Fruit fly (Drosophila melanogaster) whole organism, adult: ENCODE results near the gene CG32102.

Experiments
- CG11617 ChIP-seq: fragments of 200-800 bp; sonication (Bioruptor generic); optimal IDR thresholded peaks from 2 replicates; lab custom pipeline; 2017; ENCODE audit warnings: mild to moderate bottlenecking, missing biosample characterization, missing genetic modification reagents, missing genetic modification characterization
- CG12768 ChIP-seq: fragments of 200-800 bp; sonication (Bioruptor generic); optimal IDR thresholded peaks from 2 replicates; lab custom pipeline; 2017; ENCODE audit warnings: missing biosample characterization, missing genetic modification characterization, mild to moderate bottlenecking, moderate library complexity, missing genetic modification reagents
- CG14711 ChIP-seq: fragments of 200-800 bp; sonication (Bioruptor generic); optimal IDR thresholded peaks from 2 replicates; lab custom pipeline; 2018; ENCODE audit warnings: missing biosample characterization, mild to moderate bottlenecking, missing genetic modification characterization, moderate library complexity
- CG1620 ChIP-seq: fragments of 200-800 bp; sonication (Bioruptor generic); optimal IDR thresholded peaks from 2 replicates; lab custom pipeline; 2016; ENCODE audit warnings: missing biosample characterization, missing genetic modification characterization
- CG33017 ChIP-seq: fragments of 200-800 bp; sonication (Bioruptor generic); optimal IDR thresholded peaks from 2 replicates; lab custom pipeline; 2018; ENCODE audit warnings: missing biosample characterization, mild to moderate bottlenecking, missing genetic modification characterization, moderate library complexity
- CG5204 ChIP-seq: fragments of 200-800 bp; sonication (Bioruptor generic); optimal IDR thresholded peaks from 2 replicates; lab custom pipeline; 2016; ENCODE audit warnings: missing biosample characterization, missing genetic modification characterization
- CG7045 ChIP-seq: fragments of 200-800 bp; sonication (Bioruptor generic); optimal IDR thresholded peaks from 2 replicates; lab custom pipeline; 2017; ENCODE audit warnings: missing biosample characterization, mild to moderate bottlenecking, missing genetic modification characterization
- CG7101 ChIP-seq: fragments of 200-800 bp; sonication (Bioruptor generic); optimal IDR thresholded peaks from 2 replicates; lab custom pipeline; 2018; ENCODE audit warnings: missing biosample characterization, mild to moderate bottlenecking, missing genetic modification characterization, moderate library complexity
- Clk ChIP-seq: fragments of 200-800 bp; sonication (Bioruptor generic); optimal IDR thresholded peaks from 2 replicates; lab custom pipeline; 2017; ENCODE audit warnings: missing biosample characterization, missing genetic modification characterization
- Crg-1 ChIP-seq: fragments of 200-800 bp; sonication (Bioruptor generic); optimal IDR thresholded peaks from 2 replicates; lab custom pipeline; 2016; ENCODE audit warnings: missing biosample characterization, missing genetic modification characterization
- Hr96 ChIP-seq: fragments of 200-800 bp; sonication (Bioruptor generic); optimal IDR thresholded peaks from 2 replicates; lab custom pipeline; 2016; ENCODE audit warnings: missing biosample characterization, missing genetic modification characterization
- Mnt ChIP-seq: fragments of 200-800 bp; sonication (Bioruptor generic); optimal IDR thresholded peaks from 2 replicates; lab custom pipeline; 2016; ENCODE audit warnings: missing biosample characterization, mild to moderate bottlenecking, missing genetic modification characterization
- bab1 ChIP-seq: fragments of 200-800 bp; sonication (Bioruptor generic); optimal IDR thresholded peaks from 3 replicates; lab custom pipeline; 2019; ENCODE audit warnings: missing biosample characterization, mild to moderate bottlenecking, missing genetic modification characterization, moderate library complexity
- cic ChIP-seq: fragments of 200-800 bp; sonication (Bioruptor generic); optimal IDR thresholded peaks from 2 replicates; lab custom pipeline; 2017; ENCODE audit warnings: missing biosample characterization, mild to moderate bottlenecking, missing genetic modification characterization, moderate library complexity
- cnc ChIP-seq, 2 experiments: fragments of >200 bp; optimal IDR thresholded peaks; 2 replicates each; lab custom pipeline; 2017
- kay ChIP-seq: fragments of 200-800 bp; sonication (Bioruptor generic); peaks from one replicate; lab custom pipeline; 2016; ENCODE audit warnings: missing biosample characterization, missing genetic modification characterization, borderline replicate concordance
- ovo ChIP-seq: fragments of 200-800 bp; sonication (Bioruptor generic); optimal IDR thresholded peaks from 2 replicates; lab custom pipeline; 2016; ENCODE audit warnings: missing biosample characterization, missing genetic modification characterization
- pad ChIP-seq: fragments of 200-800 bp; sonication (Bioruptor generic); optimal IDR thresholded peaks from 3 replicates; lab custom pipeline; 2017; ENCODE audit warnings: missing biosample characterization, missing genetic modification characterization, mild to moderate bottlenecking, moderate library complexity, missing genetic modification reagents
- tj ChIP-seq: fragments of 200-800 bp; sonication (Bioruptor generic); optimal IDR thresholded peaks from 3 replicates; lab custom pipeline; 2017; ENCODE audit warnings: missing biosample characterization, mild to moderate bottlenecking, missing genetic modification characterization, moderate library complexity
- toe ChIP-seq: fragments of 200-800 bp; sonication (Bioruptor generic); optimal IDR thresholded peaks from 2 replicates; lab custom pipeline; 2016; ENCODE audit warnings: missing biosample characterization, missing genetic modification characterization

CG32102 gene

DNA sequence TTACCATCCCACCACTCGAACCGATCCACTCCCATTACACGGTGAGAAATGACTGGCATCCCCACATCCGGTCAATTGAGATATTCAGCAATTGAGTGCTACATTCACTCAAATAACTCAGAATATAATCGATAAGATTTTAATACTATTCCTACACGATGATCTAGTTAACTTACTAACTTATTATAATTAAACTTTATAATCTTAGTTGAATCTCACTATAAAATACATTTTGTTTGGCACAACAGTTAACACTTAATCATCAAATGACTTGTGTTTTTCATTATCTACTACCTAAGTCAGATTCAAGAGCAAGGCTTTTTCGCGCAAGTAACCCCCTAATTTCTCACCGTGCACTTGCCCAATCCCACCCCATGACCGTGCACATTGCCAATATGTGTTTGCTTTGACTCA is 25.7 kb upstream of the CG32102 start:
- TF ChIP-seq CG12768 (no peak), Clk (GFP tag; lab: Kevin White, UChicago) (no peak), CG5204 (GFP tag; lab: Kevin White, UChicago) (peak; percentile 27), CG1620 (no peak)

DNA sequence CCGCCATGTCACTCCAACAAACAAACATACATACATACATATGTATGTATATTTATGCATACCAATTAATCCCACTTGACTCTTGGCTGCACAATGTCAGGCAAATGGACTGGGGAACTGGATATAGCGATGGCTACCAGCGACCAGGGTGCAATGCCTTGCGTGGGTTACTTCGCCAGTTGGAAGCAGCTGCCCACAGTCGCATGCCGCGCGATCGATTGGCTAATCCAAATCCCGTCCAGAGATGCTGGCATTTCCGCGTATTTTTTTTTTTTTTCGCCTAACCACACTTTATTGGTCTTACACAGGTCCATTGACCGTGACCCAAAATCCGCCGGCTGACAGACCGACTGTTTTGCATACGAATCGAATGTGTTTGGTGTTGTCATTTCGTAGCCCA is 24.7 kb upstream of the CG32102 start:
- TF ChIP-seq Crg-1 (GFP tag; lab: Kevin White, UChicago) (no peak), CG12768 (no peak), tj (GFP tag; lab: Kevin White, UChicago) (no peak), ovo (no peak), Mnt (GFP tag; lab: Kevin White, UChicago) (no peak), Hr96 (GFP tag; lab: Kevin White, UChicago) (no peak), CG14711 (tag; lab: Kevin White, UChicago) (no peak), CG7101 (tag; lab: Kevin White, UChicago) (no peak), kay (GFP tag; lab: Kevin White, UChicago) (no peak), cnc (optimal IDR thresholded peaks at IDR 0.05; lab: Kevin White, UChicago) (no peak), Clk (GFP tag; lab: Kevin White, UChicago) (no peak), CG33017 (tag; lab: Kevin White, UChicago) (no peak), pad (GFP tag; lab: Kevin White, UChicago) (no peak), toe (GFP tag; lab: Kevin White, UChicago) (no peak), bab1 (GFP tag; lab: Kevin White, UChicago) (no peak), CG5204 (GFP tag; lab: Kevin White, UChicago) (no peak)

DNA sequence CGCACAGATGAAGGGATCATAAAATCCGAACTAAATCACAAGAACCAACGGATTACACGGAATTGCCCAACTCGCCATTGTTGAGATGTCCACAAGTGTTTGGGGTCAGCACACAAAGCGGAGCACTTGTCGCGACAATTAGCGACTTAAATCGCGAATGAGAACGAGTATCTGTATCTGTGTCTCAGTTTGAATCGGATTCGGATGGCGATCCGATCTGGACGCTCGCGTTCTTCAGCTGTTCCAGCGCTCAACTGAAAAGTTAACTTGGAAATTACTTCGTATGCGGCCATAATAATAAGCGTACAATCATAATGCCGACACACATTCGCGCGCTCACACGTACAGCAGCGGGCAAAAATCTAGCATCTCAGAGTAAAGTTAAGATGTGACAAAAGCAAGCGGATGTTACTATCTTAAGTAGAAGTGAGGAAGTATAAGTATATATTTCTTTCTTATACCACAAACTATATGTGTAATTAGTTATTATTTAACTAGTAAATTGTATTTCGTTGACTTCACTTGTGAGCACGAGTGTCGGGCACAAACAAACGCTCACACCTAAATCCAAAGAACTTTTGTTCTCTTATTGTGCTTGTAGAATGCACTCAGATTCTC is 20.9 kb upstream of the CG32102 start, which contains the start of gene CG10660:
TSS of gene CG10660 (minus strand) at position 259 of the 618 bp plus-strand sequence.
- TF ChIP-seq CG33017 (tag; lab: Kevin White, UChicago) (peak; percentile 96), cic (GFP tag; lab: Kevin White, UChicago) (peak; percentile 47), cnc (optimal IDR thresholded peaks at IDR 0.05; lab: Kevin White, UChicago) (no peak), kay (GFP tag; lab: Kevin White, UChicago) (peak; percentile 95), Hr96 (GFP tag; lab: Kevin White, UChicago) (peak; percentile 64), pad (GFP tag; lab: Kevin White, UChicago) (peak; percentile 58), CG7045 (GFP tag; lab: Kevin White, UChicago) (peak; percentile 88), Crg-1 (GFP tag; lab: Kevin White, UChicago) (peak; percentile 56), CG1620 (peak; percentile 54), toe (GFP tag; lab: Kevin White, UChicago) (peak; percentile 58), ovo (no peak), CG7101 (tag; lab: Kevin White, UChicago) (peak; percentile 94), tj (GFP tag; lab: Kevin White, UChicago) (peak; percentile 66), CG11617 (GFP tag; lab: Kevin White, UChicago) (peak; percentile 86), CG12768 (peak; percentile 90), Mnt (GFP tag; lab: Kevin White, UChicago) (peak; percentile 68), Clk (GFP tag; lab: Kevin White, UChicago) (peak; percentile 74), CG5204 (GFP tag; lab: Kevin White, UChicago) (peak; percentile 89), bab1 (GFP tag; lab: Kevin White, UChicago) (peak; percentile 88), CG14711 (tag; lab: Kevin White, UChicago) (peak; percentile 89)

DNA sequence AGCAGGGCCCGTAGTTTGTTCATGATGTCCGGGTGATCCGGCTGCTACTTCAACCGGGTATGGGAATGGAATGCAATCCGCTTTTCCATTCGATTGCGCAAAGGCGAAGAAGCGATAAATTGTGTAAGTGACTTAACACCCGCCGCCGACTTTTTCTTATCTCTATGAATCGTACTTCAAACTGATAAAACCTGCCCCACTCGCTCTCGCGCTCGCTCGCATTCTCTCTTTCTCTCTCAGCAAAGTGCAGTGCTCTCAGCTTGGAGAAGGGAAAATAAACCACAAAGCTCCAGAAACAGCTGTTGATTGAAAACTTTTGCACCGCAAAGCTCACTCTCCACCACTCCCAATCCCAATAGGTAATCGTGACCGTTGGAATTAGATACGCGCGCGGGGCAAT is 20.4 kb upstream of the CG32102 start:
- no peak for TF ChIP-seq Hr96 (GFP tag; lab: Kevin White, UChicago)
- no peak for TF ChIP-seq bab1 (GFP tag; lab: Kevin White, UChicago)
- TF ChIP-seq CG33017 (tag; lab: Kevin White, UChicago) = no peak
- TF ChIP-seq CG5204 (GFP tag; lab: Kevin White, UChicago) = no peak
- no peak for TF ChIP-seq CG7045 (GFP tag; lab: Kevin White, UChicago)

DNA sequence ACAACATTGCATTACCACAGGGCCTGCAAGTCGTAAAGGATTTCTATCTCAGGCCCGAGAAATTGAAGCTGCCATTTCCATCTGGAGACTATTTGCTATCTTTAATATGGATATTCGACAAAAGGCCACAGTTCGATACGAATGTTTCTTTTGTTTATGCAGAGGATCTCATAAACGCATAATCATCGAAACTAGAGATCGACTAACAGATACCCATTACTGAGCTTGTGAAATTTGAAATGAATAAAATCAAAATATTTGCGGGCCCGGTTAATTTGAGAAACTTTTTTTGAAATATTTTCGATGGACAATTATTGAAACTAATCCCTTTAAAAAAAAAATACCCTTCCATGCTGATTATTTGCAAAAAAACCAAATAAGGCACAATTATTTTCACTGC is 16.6 kb upstream of the CG32102 start:
- TF ChIP-seq CG7045 (GFP tag; lab: Kevin White, UChicago) (no peak), Hr96 (GFP tag; lab: Kevin White, UChicago) (no peak), Mnt (GFP tag; lab: Kevin White, UChicago) (no peak), kay (GFP tag; lab: Kevin White, UChicago) (no peak), toe (GFP tag; lab: Kevin White, UChicago) (no peak), CG12768 (no peak), Crg-1 (GFP tag; lab: Kevin White, UChicago) (no peak), CG33017 (tag; lab: Kevin White, UChicago) (no peak), cic (GFP tag; lab: Kevin White, UChicago) (no peak), pad (GFP tag; lab: Kevin White, UChicago) (no peak), Clk (GFP tag; lab: Kevin White, UChicago) (no peak), CG1620 (no peak), CG11617 (GFP tag; lab: Kevin White, UChicago) (no peak), CG14711 (tag; lab: Kevin White, UChicago) (no peak)

DNA sequence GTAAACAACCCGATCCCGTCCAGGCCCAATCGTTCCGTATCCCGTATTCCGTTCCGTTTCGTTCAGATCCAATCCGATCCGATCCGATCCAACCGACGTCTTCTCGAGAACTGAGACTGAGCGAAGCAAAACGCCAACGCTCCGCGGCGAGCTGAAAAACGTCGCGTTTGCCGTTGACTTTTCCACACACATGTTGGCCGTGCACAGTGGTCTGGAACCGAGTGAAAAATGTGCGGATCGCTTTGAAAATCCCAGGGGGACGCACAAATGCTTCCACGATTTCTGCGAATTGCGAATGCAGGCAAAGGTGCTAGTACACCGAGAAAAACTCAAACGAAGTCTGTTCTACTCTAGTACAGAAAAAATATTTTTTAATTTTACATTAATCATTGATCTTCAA is 15.4 kb upstream of the CG32102 start, which contains the start of gene CG10663:
TSS of gene CG10663 (minus strand) at position 88 of the 400 bp plus-strand sequence.
- no peak for TF ChIP-seq Mnt (GFP tag; lab: Kevin White, UChicago)
- no peak for TF ChIP-seq pad (GFP tag; lab: Kevin White, UChicago)
- TF ChIP-seq ovo = no peak
- no peak for TF ChIP-seq Crg-1 (GFP tag; lab: Kevin White, UChicago)
- TF ChIP-seq kay (GFP tag; lab: Kevin White, UChicago) = no peak
- no peak for TF ChIP-seq bab1 (GFP tag; lab: Kevin White, UChicago)
- TF ChIP-seq toe (GFP tag; lab: Kevin White, UChicago) = no peak
- no peak for TF ChIP-seq cnc (optimal IDR thresholded peaks at IDR 0.05; lab: Kevin White, UChicago)
- no peak for TF ChIP-seq CG1620
- TF ChIP-seq CG12768 = no peak
- TF ChIP-seq tj (GFP tag; lab: Kevin White, UChicago) = no peak
- TF ChIP-seq Clk (GFP tag; lab: Kevin White, UChicago) = no peak
- TF ChIP-seq Hr96 (GFP tag; lab: Kevin White, UChicago) = no peak
